Fruit fly (Drosophila melanogaster): ENCODE results near the gene Flo2.

Flo2 gene

dm6 chrX:14848755-14849354 lies 9.7 kb downstream of the Flo2 start, which contains the start of gene CG9522 (continued):
- no peak for TF ChIP-seq CG1603 (tag; optimal IDR thresholded peaks at IDR 0.05)
- TF ChIP-seq dpn (GFP tag; optimal IDR thresholded peaks at IDR 0.05): peak; percentile 33 to 60
- TF ChIP-seq CG10431 (GFP tag; optimal IDR thresholded peaks at IDR 0.05): peak; percentile 68
- no peak for TF ChIP-seq CG34376 (GFP tag; optimal IDR thresholded peaks at IDR 0.05)
- peak; percentile 76 for TF ChIP-seq sob (GFP tag; IDR thresholded peaks at IDR 0.05)
- TF ChIP-seq CG14050 (GFP tag; IDR thresholded peaks at IDR 0.05): peak; percentile 34; the same call in 1 of the 3 replicates
- TF ChIP-seq chn (GFP tag; optimal IDR thresholded peaks at IDR 0.05): peak; percentile 49
- TF ChIP-seq Dad (GFP tag; optimal IDR thresholded peaks at IDR 0.05): peak; percentile 37
- no peak for TF ChIP-seq kni (GFP tag; optimal IDR thresholded peaks at IDR 0.05)
- peak; percentile 11 for TF ChIP-seq crc (GFP tag; optimal IDR thresholded peaks at IDR 0.05)
- TF ChIP-seq sna (GFP tag; IDR thresholded peaks at IDR 0.05; ENCODE audit: partially characterized antibody): no peak
- TF ChIP-seq Usf (GFP tag; optimal IDR thresholded peaks at IDR 0.05): peak; percentile 35
- TF ChIP-seq CG13123 (GFP tag; optimal IDR thresholded peaks at IDR 0.05): peak; percentile 3
- TF ChIP-seq CG4404 (GFP tag; IDR thresholded peaks at IDR 0.05): peak; percentile 49
- TF ChIP-seq HLH4C (GFP tag; IDR thresholded peaks at IDR 0.05; ENCODE audit: partially characterized antibody): no peak
- TF ChIP-seq BtbVII (GFP tag; optimal IDR thresholded peaks at IDR 0.05): peak; percentile 46
- peak; percentile 71 for TF ChIP-seq CG18599 (GFP tag; optimal IDR thresholded peaks at IDR 0.05)
- no peak for TF ChIP-seq C15 (GFP tag; IDR thresholded peaks at IDR 0.05)
- TF ChIP-seq CG3065 (GFP tag; optimal IDR thresholded peaks at IDR 0.05): no peak
- no peak for TF ChIP-seq Dll (GFP tag; IDR thresholded peaks at IDR 0.05; ENCODE audit: partially characterized antibody)
- no peak for TF ChIP-seq CG7745 (tag; optimal IDR thresholded peaks at IDR 0.05)
- no peak for TF ChIP-seq ac (GFP tag; optimal IDR thresholded peaks at IDR 0.05)
- no peak for TF ChIP-seq CG3838 (GFP tag; optimal IDR thresholded peaks at IDR 0.05)
- peak; percentile 64 for TF ChIP-seq lilli (GFP tag; optimal IDR thresholded peaks at IDR 0.05)
- TF ChIP-seq Ravus (GFP tag; IDR thresholded peaks at IDR 0.05): no peak; the same call in 1 of the 2 replicates
- 0 out of 2 replicates have a peak, but pooled peaks have one; percentile 17 for TF ChIP-seq rib (GFP tag; IDR thresholded peaks at IDR 0.05)
- peak; percentile 83 for TF ChIP-seq gsb-n (tag; optimal IDR thresholded peaks at IDR 0.05)
- peak; percentile 63 for TF ChIP-seq CG13296 (GFP tag; optimal IDR thresholded peaks at IDR 0.05)
- TF ChIP-seq pan (optimal IDR thresholded peaks at IDR 0.05): no peak
- peak in 1 of 2 experiments; percentile 76 for TF ChIP-seq pan (GFP tag; optimal IDR thresholded peaks at IDR 0.05 in 1 of 2, IDR thresholded peaks at IDR 0.05 in 1 of 2)
- peak; percentile 59 for TF ChIP-seq CG12155 (GFP tag; optimal IDR thresholded peaks at IDR 0.05)
- peak; percentile 55 for TF ChIP-seq CG13775 (GFP tag; optimal IDR thresholded peaks at IDR 0.05)
- no peak for TF ChIP-seq Hr39 (optimal IDR thresholded peaks at IDR 0.05)
- peak; percentile 42 for TF ChIP-seq Sox100B (GFP tag; optimal IDR thresholded peaks at IDR 0.05)
- no peak for TF ChIP-seq inv (GFP tag; IDR thresholded peaks at IDR 0.05; ENCODE audit: partially characterized antibody)
- peak; percentile 65 for TF ChIP-seq CG7372 (GFP tag; IDR thresholded peaks at IDR 0.05)
- peak; percentile 86 for TF ChIP-seq Blimp-1 (GFP tag; optimal IDR thresholded peaks at IDR 0.05)
- peak; percentile 6 for TF ChIP-seq Side (GFP tag; optimal IDR thresholded peaks at IDR 0.05)
- peak; percentile 67 for TF ChIP-seq CG10366 (GFP tag; IDR thresholded peaks at IDR 0.05)
- TF ChIP-seq CG7786 (GFP tag; optimal IDR thresholded peaks at IDR 0.05): no peak
- TF ChIP-seq Ets97D (GFP tag; optimal IDR thresholded peaks at IDR 0.05): peak; percentile 6
- TF ChIP-seq CG32772 (GFP tag; IDR thresholded peaks at IDR 0.05): peak; percentile 65
- peak; percentile 49 for TF ChIP-seq CG9817 (tag; optimal IDR thresholded peaks at IDR 0.05)
- TF ChIP-seq CG6689 (GFP tag; IDR thresholded peaks at IDR 0.05): peak; percentile 66
- no peak for TF ChIP-seq prd (optimal IDR thresholded peaks at IDR 0.05)
- TF ChIP-seq prd (GFP tag; IDR thresholded peaks at IDR 0.05): peak; percentile 74
- TF ChIP-seq zen2 (GFP tag; IDR thresholded peaks at IDR 0.05; ENCODE audit: partially characterized antibody): no peak
- TF ChIP-seq Mrtf (GFP tag; IDR thresholded peaks at IDR 0.05): 0 out of 3 replicates have a peak, but pooled peaks have one; percentile 57
- TF ChIP-seq Bteb2 (GFP tag; optimal IDR thresholded peaks at IDR 0.05): peak; percentile 19
- TF ChIP-seq knrl (GFP tag; IDR thresholded peaks at IDR 0.05; ENCODE audit: partially characterized antibody): peak; percentile 14; the same call in 1 of the 3 replicates
